Worm (Caenorhabditis elegans) whole organism, young adult: ENCODE measurements around the gene spp-27.

Experiments
- B0019.2 ChIP-seq: fragments of 200-800 bp; sonication (Bioruptor generic); conservative IDR thresholded peaks from 2 replicates; pipeline ENCODE4 v1.3.6; 2022; ENCODE audit warnings: missing genetic modification reagents, missing genetic modification characterization, missing compliant biosample characterization
- D2030.7 ChIP-seq: fragments of 200-800 bp; sonication (Bioruptor generic); IDR thresholded peaks from 2 replicates; pipeline ENCODE4 v1.3.6; 2022; ENCODE audit warnings: missing genetic modification reagents, missing genetic modification characterization, missing compliant biosample characterization
- F10E7.11 ChIP-seq: sonication (generic microtip); optimal IDR thresholded peaks from 2 replicates; lab custom pipeline; 2017; ENCODE audit warnings: mild to moderate bottlenecking, missing genetic modification characterization, moderate library complexity, missing compliant biosample characterization
- F49E8.2 ChIP-seq: sonication (generic microtip); optimal IDR thresholded peaks from 3 replicates; lab custom pipeline; 2017; ENCODE audit warnings: missing genetic modification characterization, mild to moderate bottlenecking, missing compliant biosample characterization, antibody characterized with exemption, moderate library complexity; ENCODE audit not compliant: insufficient read depth
- F55B11.4 ChIP-seq: sonication (generic microtip); optimal IDR thresholded peaks from 2 replicates; lab custom pipeline; 2016; ENCODE audit warnings: missing compliant biosample characterization, missing genetic modification characterization, borderline replicate concordance; ENCODE audit not compliant: insufficient read depth
- F57A8.1 ChIP-seq: fragments of 200-800 bp; sonication (Bioruptor generic); optimal IDR thresholded peaks from 2 replicates; lab custom pipeline; 2018; ENCODE audit warnings: mild to moderate bottlenecking, missing genetic modification characterization, moderate library complexity, missing compliant biosample characterization
- F57C9.4 ChIP-seq: sonication (generic microtip); optimal IDR thresholded peaks from 2 replicates; lab custom pipeline; 2017; ENCODE audit warnings: mild to moderate bottlenecking, missing genetic modification characterization, missing compliant biosample characterization
- K11D2.4 ChIP-seq: fragments of 200-800 bp; sonication (Bioruptor generic); IDR thresholded peaks from 2 replicates; pipeline ENCODE4 v1.3.6; 2022; ENCODE audit warnings: missing genetic modification reagents, missing genetic modification characterization, missing compliant biosample characterization
- T26A5.8 ChIP-seq: sonication (generic microtip); optimal IDR thresholded peaks from 2 replicates; lab custom pipeline; 2016; ENCODE audit warnings: missing genetic modification characterization, missing compliant biosample characterization
- Y56A3A.18 ChIP-seq: fragments of 200-800 bp; sonication (Bioruptor generic); IDR thresholded peaks from 2 replicates; pipeline ENCODE4 v1.3.6; 2022; ENCODE audit warnings: missing genetic modification reagents, missing genetic modification characterization, missing compliant biosample characterization
- Y67H2A.10 ChIP-seq: fragments of 200-800 bp; sonication (Bioruptor generic); conservative IDR thresholded peaks from 2 replicates; pipeline ENCODE4 v1.3.6; 2022; ENCODE audit warnings: missing genetic modification reagents, missing genetic modification characterization, missing compliant biosample characterization
- ZK185.1 ChIP-seq: sonication (generic microtip); optimal IDR thresholded peaks from 2 replicates; lab custom pipeline; 2016; ENCODE audit warnings: mild to moderate bottlenecking, missing genetic modification characterization, missing compliant biosample characterization; ENCODE audit not compliant: poor library complexity, severe bottlenecking
- akir-1 ChIP-seq: fragments of 200-800 bp; sonication (Bioruptor generic); optimal IDR thresholded peaks from 2 replicates; lab custom pipeline; 2018; ENCODE audit warnings: mild to moderate bottlenecking, missing genetic modification characterization, moderate library complexity, missing compliant biosample characterization
- ama-1 ChIP-seq, 3 experiments: fragments of 150-350 bp in 1 of 3; sonication (generic microtip) in 2 of 3; optimal IDR thresholded peaks; 2 replicates each; lab custom pipeline; 2014 to 2018; ENCODE audit warnings: missing biosample characterization in 2 of 3, missing genetic modification characterization in 2 of 3, missing genetic modification reagents in 2 of 3
- aptf-3 ChIP-seq: fragments of 200-800 bp; sonication (Bioruptor generic); IDR thresholded peaks from 2 replicates; pipeline ENCODE4 v1.3.6; 2022; ENCODE audit warnings: missing genetic modification characterization, missing compliant biosample characterization
- attf-5 ChIP-seq: fragments of 200-800 bp; sonication (Bioruptor generic); optimal IDR thresholded peaks from 2 replicates; lab custom pipeline; 2018; ENCODE audit warnings: mild to moderate bottlenecking, missing genetic modification characterization, missing compliant biosample characterization
- bed-1 ChIP-seq: fragments of 200-800 bp; sonication (Bioruptor generic); IDR thresholded peaks from 2 replicates; pipeline ENCODE4 v1.3.6; 2022; ENCODE audit warnings: missing genetic modification reagents, missing genetic modification characterization, missing compliant biosample characterization
- bed-2 ChIP-seq: fragments of 200-800 bp; sonication (Bioruptor generic); IDR thresholded peaks from 2 replicates; pipeline ENCODE4 v1.3.6; 2022; ENCODE audit warnings: missing genetic modification reagents, missing genetic modification characterization, missing compliant biosample characterization
- ccch-3 ChIP-seq: fragments of 200-800 bp; sonication (Bioruptor generic); optimal IDR thresholded peaks from 2 replicates; lab custom pipeline; 2018; ENCODE audit warnings: mild to moderate bottlenecking, missing genetic modification characterization, missing compliant biosample characterization
- ceh-40 ChIP-seq: fragments of 200-800 bp; sonication (Bioruptor generic); IDR thresholded peaks from 2 replicates; pipeline ENCODE4 v1.3.6; 2022; ENCODE audit warnings: missing genetic modification characterization, missing compliant biosample characterization
- dpff-1 ChIP-seq: sonication (generic microtip); optimal IDR thresholded peaks from 2 replicates; lab custom pipeline; 2017; ENCODE audit warnings: mild to moderate bottlenecking, missing genetic modification characterization, missing compliant biosample characterization
- efl-1 ChIP-seq: fragments of 150-350 bp; optimal IDR thresholded peaks from 2 replicates; lab custom pipeline; 2014; ENCODE audit warnings: missing biosample characterization, missing genetic modification reagents, missing genetic modification characterization
- egrh-3 ChIP-seq: fragments of 200-800 bp; sonication (Bioruptor generic); IDR thresholded peaks from 2 replicates; pipeline ENCODE4 v1.3.6; 2022; ENCODE audit warnings: missing genetic modification reagents, missing genetic modification characterization, missing compliant biosample characterization
- ets-4 ChIP-seq: fragments of 200-800 bp; sonication (Bioruptor generic); optimal IDR thresholded peaks from 2 replicates; lab custom pipeline; 2018; ENCODE audit warnings: mild to moderate bottlenecking, missing genetic modification characterization, missing compliant biosample characterization
- gei-17 ChIP-seq: fragments of 200-800 bp; sonication (Bioruptor generic); optimal IDR thresholded peaks from 2 replicates; lab custom pipeline; 2018; ENCODE audit warnings: mild to moderate bottlenecking, missing genetic modification characterization, missing compliant biosample characterization
- him-1 ChIP-seq: sonication (generic microtip); optimal IDR thresholded peaks from 2 replicates; lab custom pipeline; 2016; ENCODE audit warnings: missing genotype, missing genetic modification reagents, missing genetic modification characterization, missing compliant biosample characterization
- hlh-26 ChIP-seq: fragments of 200-800 bp; sonication (Bioruptor generic); conservative IDR thresholded peaks from 2 replicates; pipeline ENCODE4 v1.3.6; 2022; ENCODE audit warnings: missing genetic modification reagents, missing genetic modification characterization, missing compliant biosample characterization
- hmg-1.2 ChIP-seq: fragments of 200-800 bp; sonication (Bioruptor generic); IDR thresholded peaks from 2 replicates; pipeline ENCODE4 v1.3.6; 2022; ENCODE audit warnings: missing genetic modification reagents, missing genetic modification characterization, missing compliant biosample characterization
- hmg-20 ChIP-seq: fragments of 200-800 bp; sonication (Bioruptor generic); IDR thresholded peaks from 2 replicates; pipeline ENCODE4 v1.3.6; 2022; ENCODE audit warnings: missing genetic modification reagents, missing genetic modification characterization, missing compliant biosample characterization
- let-526 ChIP-seq: fragments of 200-800 bp; sonication (Bioruptor generic); IDR thresholded peaks from 2 replicates; pipeline ENCODE4 v1.3.6; 2022; ENCODE audit warnings: missing genetic modification reagents, missing genetic modification characterization, missing compliant biosample characterization
- madf-8 ChIP-seq: fragments of 200-800 bp; sonication (Bioruptor generic); conservative IDR thresholded peaks from 2 replicates; pipeline ENCODE4 v1.3.6; 2022; ENCODE audit warnings: missing genetic modification reagents, missing genetic modification characterization, missing compliant biosample characterization
- mcd-1 ChIP-seq: fragments of 200-800 bp; sonication (Bioruptor generic); IDR thresholded peaks from 2 replicates; pipeline ENCODE4 v1.3.6; 2022; ENCODE audit warnings: missing genetic modification reagents, missing genetic modification characterization, missing compliant biosample characterization
- mxl-1 ChIP-seq: sonication (generic microtip); optimal IDR thresholded peaks from 2 replicates; lab custom pipeline; 2016; ENCODE audit warnings: missing genetic modification characterization, missing compliant biosample characterization
- nhr-179 ChIP-seq: sonication (generic microtip); optimal IDR thresholded peaks from 2 replicates; lab custom pipeline; 2016; ENCODE audit warnings: mild to moderate bottlenecking, missing genetic modification characterization, missing compliant biosample characterization
- nhr-90 ChIP-seq: sonication (generic microtip); optimal IDR thresholded peaks from 2 replicates; lab custom pipeline; 2016; ENCODE audit warnings: missing genotype, mild to moderate bottlenecking, missing genetic modification characterization, missing compliant biosample characterization
- pbrm-1 ChIP-seq: fragments of 200-800 bp; sonication (Bioruptor generic); IDR thresholded peaks from 2 replicates; pipeline ENCODE4 v1.3.6; 2022; ENCODE audit warnings: missing genetic modification reagents, missing genetic modification characterization, missing compliant biosample characterization
- rcor-1 ChIP-seq: fragments of 200-800 bp; sonication (Bioruptor generic); IDR thresholded peaks from 2 replicates; pipeline ENCODE4 v1.3.6; 2022; ENCODE audit warnings: missing genetic modification reagents, missing genetic modification characterization, missing compliant biosample characterization
- rec-8 ChIP-seq, 2 experiments: sonication (generic microtip); optimal IDR thresholded peaks; 2 replicates each; lab custom pipeline; 2016; ENCODE audit warnings: mild to moderate bottlenecking in 2 of 2, missing genetic modification characterization in 2 of 2, missing genetic modification reagents in 2 of 2, missing genotype in 2 of 2, missing biosample characterization in 1 of 2, missing compliant biosample characterization in 1 of 2, moderate library complexity in 1 of 2
- rpc-1 ChIP-seq, 2 experiments: fragments of 150-350 bp in 1 of 2; sonication (generic microtip) in 1 of 2; optimal IDR thresholded peaks; 2 replicates each; lab custom pipeline; 2014 to 2018; ENCODE audit warnings: missing biosample characterization in 1 of 2, missing genetic modification characterization in 1 of 2, missing genetic modification reagents in 1 of 2, missing genotype in 1 of 2
- snpc-4 ChIP-seq, 5 experiments: fragments of 150-350 bp in 1 of 5; sonication (generic microtip) in 4 of 5; optimal IDR thresholded peaks; 2 replicates each; lab custom pipeline; 2014 to 2018; ENCODE audit warnings: missing genetic modification characterization in 5 of 5, missing biosample characterization in 3 of 5, antibody characterized with exemption in 2 of 5, mild to moderate bottlenecking in 2 of 5, missing compliant biosample characterization in 2 of 5, missing genotype in 2 of 5, moderate library complexity in 2 of 5, missing genetic modification reagents in 1 of 5
- somi-1 ChIP-seq: fragments of 200-800 bp; sonication (Bioruptor generic); optimal IDR thresholded peaks from 2 replicates; lab custom pipeline; 2018; ENCODE audit warnings: mild to moderate bottlenecking, missing genetic modification characterization, missing compliant biosample characterization
- tbx-9 ChIP-seq: sonication (generic microtip); optimal IDR thresholded peaks from 2 replicates; lab custom pipeline; 2016; ENCODE audit warnings: borderline replicate concordance, missing genetic modification characterization, inconsistent platforms, missing compliant biosample characterization
- xnd-1 ChIP-seq: sonication (generic microtip); optimal IDR thresholded peaks from 2 replicates; lab custom pipeline; 2016; ENCODE audit warnings: missing genotype, missing genetic modification reagents, missing genetic modification characterization, missing compliant biosample characterization
- zfh-2 ChIP-seq: fragments of 200-800 bp; sonication (Bioruptor generic); conservative IDR thresholded peaks from 2 replicates; pipeline ENCODE4 v1.3.6; 2022; ENCODE audit warnings: missing genetic modification reagents, missing genetic modification characterization, missing compliant biosample characterization
- ztf-18 ChIP-seq: sonication (generic microtip); optimal IDR thresholded peaks from 2 replicates; lab custom pipeline; 2016; ENCODE audit warnings: missing genotype, mild to moderate bottlenecking, missing genetic modification characterization, missing compliant biosample characterization
- ztf-28 ChIP-seq: fragments of 200-800 bp; sonication (Bioruptor generic); IDR thresholded peaks from 2 replicates; pipeline ENCODE4 v1.3.6; 2022; ENCODE audit warnings: missing genetic modification reagents, missing genetic modification characterization, missing compliant biosample characterization
- ztf-3 ChIP-seq: fragments of 200-800 bp; sonication (Bioruptor generic); optimal IDR thresholded peaks from 2 replicates; lab custom pipeline; 2018; ENCODE audit warnings: mild to moderate bottlenecking, missing genetic modification characterization, missing compliant biosample characterization

spp-27 gene

ce11 chrV:6514887-6515324, 42.0 kb downstream of the spp-27 start, which contains the start of gene dpy-11 (continued):
- TF ChIP-seq D2030.7 (GFP tag; lab: Robert Waterston, UW) (no peak), F57A8.1 (GFP tag; lab: Kevin White, UChicago) (no peak), ccch-3 (no peak), ama-1 (optimal IDR thresholded peaks at IDR 0.05; lab: Kevin White, UChicago) (peak; percentile 98), ama-1 (GFP tag; optimal IDR thresholded peaks at IDR 0.05; lab: Kevin White, UChicago) (no peak), hlh-26 (GFP tag; lab: Robert Waterston, UW) (no peak), rpc-1 (optimal IDR thresholded peaks at IDR 0.05; lab: Kevin White, UChicago) (no peak), rpc-1 (tag; optimal IDR thresholded peaks at IDR 0.05; lab: Kevin White, UChicago) (no peak), ZK185.1 (peak; percentile 22), xnd-1 (tag; lab: Kevin White, UChicago) (no peak), zfh-2 (no peak), bed-1 (GFP tag; lab: Robert Waterston, UW) (0 out of 2 replicates have a peak, but pooled peaks have one; percentile 80), hmg-20 (GFP tag; lab: Robert Waterston, UW) (peak; percentile 23; the same call in 1 of the 2 replicates), bed-2 (no peak), somi-1 (GFP tag; lab: Kevin White, UChicago) (peak; percentile 74), F55B11.4 (tag; lab: Kevin White, UChicago) (no peak), ceh-40 (no peak), tbx-9 (tag; lab: Kevin White, UChicago) (no peak), ztf-28 (GFP tag; lab: Robert Waterston, UW) (no peak), F10E7.11 (no peak), dpff-1 (tag; lab: Kevin White, UChicago) (peak; percentile 21), gei-17 (peak; percentile 25), K11D2.4 (GFP tag; lab: Robert Waterston, UW) (peak; percentile 58; the same call in 1 of the 2 replicates), him-1 (tag; lab: Kevin White, UChicago) (no peak), nhr-179 (tag; lab: Kevin White, UChicago) (no peak), efl-1 (GFP tag; lab: Kevin White, UChicago) (no peak), egrh-3 (GFP tag; lab: Robert Waterston, UW) (no peak), F49E8.2 (tag; lab: Kevin White, UChicago) (no peak), rcor-1 (GFP tag; lab: Robert Waterston, UW) (no peak), let-526 (GFP tag; lab: Robert Waterston, UW) (no peak), aptf-3 (GFP tag; lab: Robert Waterston, UW) (0 out of 2 replicates have a peak, but pooled peaks have one; percentile 80), ets-4 (GFP tag; lab: Kevin White, UChicago) (peak; percentile 30), F57C9.4 (tag; lab: Kevin White, UChicago) (no peak), T26A5.8 (tag; lab: Kevin White, UChicago) (no peak), ztf-3 (GFP tag; lab: Kevin White, UChicago) (no peak), pbrm-1 (GFP tag; lab: Robert Waterston, UW) (0 out of 2 replicates have a peak, but pooled peaks have one; percentile 59), madf-8 (no peak), nhr-90 (peak; percentile 1), Y56A3A.18 (GFP tag; lab: Robert Waterston, UW) (no peak; the same call in none of the 2 replicates), mxl-1 (tag; lab: Kevin White, UChicago) (no peak), B0019.2 (no peak), mcd-1 (peak; percentile 58; the same call in 1 of the 2 replicates), snpc-4 (GFP tag; optimal IDR thresholded peaks at IDR 0.05; lab: Kevin White, UChicago) (peak; percentile 21), snpc-4 (tag; optimal IDR thresholded peaks at IDR 0.05; lab: Kevin White, UChicago) (peak in 2 of 4 experiments; percentile 9 to 26), Y67H2A.10 (GFP tag; lab: Robert Waterston, UW) (no peak), rec-8 (tag; optimal IDR thresholded peaks at IDR 0.05; lab: Kevin White, UChicago) (no peak), hmg-1.2 (peak; percentile 51), akir-1 (no peak), attf-5 (GFP tag; lab: Kevin White, UChicago) (peak; percentile 23), ztf-18 (no peak)
